Worm (Caenorhabditis elegans): ENCODE data around the gene ZC239.13.
"Not testable (repeated sequence)": the region's sequence is repeated elsewhere in the genome, so short reads cannot be mapped to it uniquely, and the experiment has no call there.

The ZC239.13 gene

ce11 chrII:3201242-3201641 lies 21.4 kb downstream of the ZC239.13 start, which contains the start of gene sri-48:
Gene sri-48 (minus strand): TSS chrII:3201342.
- not testable (repeated sequence) for TF ChIP-seq dpl-1 (GFP tag; optimal IDR thresholded peaks at IDR 0.05); repo-1 (tag; optimal IDR thresholded peaks at IDR 0.05); ZK185.1 (tag; optimal IDR thresholded peaks at IDR 0.05; ENCODE audit: poor library complexity, severe bottlenecking)

- TF ChIP-seq aptf-3 (GFP tag; IDR thresholded peaks at IDR 0.05) (no peak), cebp-1 (GFP tag; IDR thresholded peaks at IDR 0.05) (no peak), cebp-1 (tag; optimal IDR thresholded peaks at IDR 0.05) (no peak), C06A6.2 (GFP tag; conservative IDR thresholded peaks at IDR 0.05) (no peak), nhr-27 (tag; optimal IDR thresholded peaks at IDR 0.05) (no peak), Y79H2A.3 (GFP tag; conservative IDR thresholded peaks at IDR 0.05) (no peak), mel-28 (tag; optimal IDR thresholded peaks at IDR 0.05; ENCODE audit: borderline replicate concordance) (no peak), F33H1.4 (GFP tag; IDR thresholded peaks at IDR 0.05) (no peak), aptf-2 (GFP tag; conservative IDR thresholded peaks at IDR 0.05) (no peak), ZK185.1 (tag; optimal IDR thresholded peaks at IDR 0.05; ENCODE audit: poor library complexity, severe bottlenecking) (no peak), nhr-120 (GFP tag; IDR thresholded peaks at IDR 0.05) (no peak), attf-5 (GFP tag; optimal IDR thresholded peaks at IDR 0.05) (no peak), sptf-2 (GFP tag; optimal IDR thresholded peaks at IDR 0.05) (no peak), ztf-3 (GFP tag; optimal IDR thresholded peaks at IDR 0.05) (no peak), nhr-90 (tag; optimal IDR thresholded peaks at IDR 0.05) (no peak), B0261.1 (tag; optimal IDR thresholded peaks at IDR 0.05) (no peak), hsf-1 (GFP tag; IDR thresholded peaks at IDR 0.05) (no peak), D2030.7 (GFP tag; IDR thresholded peaks at IDR 0.05) (no peak), Y53F4B.3 (GFP tag; IDR thresholded peaks at IDR 0.05) (no peak)
These were observed 23.6 kb downstream of the ZC239.13 start, which contains the start of gene sri-51 for ce11 chrII:3198998-3199397. Gene sri-51 (minus strand): TSS chrII:3199098.

ce11 chrII:3196966-3197365 lies 25.7 kb downstream of the ZC239.13 start, which contains the start of gene gcy-15:
Gene gcy-15 (minus strand): TSS chrII:3197066.
- no peak for TF ChIP-seq unc-62 (GFP tag; optimal IDR thresholded peaks at IDR 0.05)
- no peak for TF ChIP-seq lir-1 (GFP tag; conservative IDR thresholded peaks at IDR 0.05)
- no peak for TF ChIP-seq Y67H2A.10 (GFP tag; conservative IDR thresholded peaks at IDR 0.05)
- TF ChIP-seq ztf-25 (GFP tag; IDR thresholded peaks at IDR 0.05): no peak
- TF ChIP-seq tbx-9 (tag; optimal IDR thresholded peaks at IDR 0.05; ENCODE audit: borderline replicate concordance): no peak
- TF ChIP-seq attf-3 (GFP tag; conservative IDR thresholded peaks at IDR 0.05): no peak
- TF ChIP-seq pha-4 (tag; optimal IDR thresholded peaks at IDR 0.05): no peak
- no peak for TF ChIP-seq ceh-27 (GFP tag; optimal IDR thresholded peaks at IDR 0.05)
- no peak for TF ChIP-seq hmg-20 (GFP tag; IDR thresholded peaks at IDR 0.05)
- no peak for TF ChIP-seq repo-1 (tag; optimal IDR thresholded peaks at IDR 0.05)
- TF ChIP-seq ceh-91 (GFP tag; IDR thresholded peaks at IDR 0.05): no peak
- no peak for TF ChIP-seq pbrm-1 (GFP tag; IDR thresholded peaks at IDR 0.05)
- TF ChIP-seq snpc-3.4 (tag; optimal IDR thresholded peaks at IDR 0.05): no peak
- TF ChIP-seq B0019.2 (GFP tag; conservative IDR thresholded peaks at IDR 0.05): no peak

- TF ChIP-seq B0019.2 (GFP tag; conservative IDR thresholded peaks at IDR 0.05) (no peak), zfh-2 (GFP tag; conservative IDR thresholded peaks at IDR 0.05) (peak; percentile 69; the same call in 1 of the 2 replicates), snpc-4 (GFP tag; optimal IDR thresholded peaks at IDR 0.05) (no peak), snpc-4 (tag; optimal IDR thresholded peaks at IDR 0.05) (peak in 1 of 4 experiments; percentile 68)
These were observed 26.9 kb downstream of the ZC239.13 start for ce11 chrII:3195739-3196138.

All from whole organism, young adult.